Fruit fly (Drosophila melanogaster) whole organism, embryonic: ENCODE measurements around the gene Jupiter.

ENCODE experiments used
- Abd-B ChIP-seq: fragments of 200-800 bp; sonication (Bioruptor generic); optimal IDR thresholded peaks from 2 replicates; lab custom pipeline; 2018; ENCODE audit warnings: missing biosample characterization, mild to moderate bottlenecking, missing genetic modification characterization, moderate library complexity
- Aef1 ChIP-seq: fragments of 200-800 bp; sonication (Bioruptor generic); IDR thresholded peaks from 3 replicates; pipeline ENCODE4 v1.3.6; 2022; ENCODE audit warnings: missing biosample characterization, missing genetic modification characterization
- CG11696 ChIP-seq: fragments of 200-800 bp; sonication (Bioruptor generic); IDR thresholded peaks from 2 replicates; pipeline ENCODE4 v1.3.6; 2022; ENCODE audit warnings: missing biosample characterization, missing genetic modification characterization
- CG12219 ChIP-seq: fragments of 200-800 bp; sonication (Bioruptor generic); optimal IDR thresholded peaks from 3 replicates; lab custom pipeline; 2018; ENCODE audit warnings: missing biosample characterization, mild to moderate bottlenecking, missing genetic modification characterization
- CG12659 ChIP-seq: fragments of 200-800 bp; sonication (Bioruptor generic); optimal IDR thresholded peaks from 3 replicates; lab custom pipeline; 2017; ENCODE audit warnings: mild to moderate bottlenecking, missing biosample characterization, missing genetic modification reagents, missing genetic modification characterization
- CG1529 ChIP-seq: fragments of 200-800 bp; sonication (Bioruptor generic); optimal IDR thresholded peaks from 3 replicates; lab custom pipeline; 2018; ENCODE audit warnings: missing biosample characterization, missing genetic modification characterization
- CG7357 ChIP-seq: fragments of 200-800 bp; sonication (Bioruptor generic); IDR thresholded peaks from 3 replicates; pipeline ENCODE4 v1.3.6; 2022; ENCODE audit warnings: missing biosample characterization, missing genetic modification characterization
- Hmr ChIP-seq: fragments of 200-800 bp; sonication (Bioruptor generic); optimal IDR thresholded peaks from 3 replicates; lab custom pipeline; 2017; ENCODE audit warnings: mild to moderate bottlenecking, missing biosample characterization, missing genetic modification reagents, missing genetic modification characterization
- Mrtf ChIP-seq: fragments of 200-800 bp; sonication (Bioruptor generic); IDR thresholded peaks from 3 replicates; pipeline ENCODE4 v1.3.6; 2022; ENCODE audit warnings: missing biosample characterization, missing genetic modification characterization
- bab2 ChIP-seq: fragments of 200-800 bp; sonication (Bioruptor generic); optimal IDR thresholded peaks from 2 replicates; lab custom pipeline; 2016; ENCODE audit warnings: missing biosample characterization, missing genetic modification characterization
- da ChIP-seq: fragments of 200-800 bp; sonication (Bioruptor generic); optimal IDR thresholded peaks from 2 replicates; lab custom pipeline; 2016; ENCODE audit warnings: missing biosample characterization, missing genetic modification characterization
- kay ChIP-seq: fragments of 200-800 bp; sonication (Bioruptor generic); optimal IDR thresholded peaks from 2 replicates; lab custom pipeline; 2016; ENCODE audit warnings: missing biosample characterization, missing genetic modification characterization

DNA sequence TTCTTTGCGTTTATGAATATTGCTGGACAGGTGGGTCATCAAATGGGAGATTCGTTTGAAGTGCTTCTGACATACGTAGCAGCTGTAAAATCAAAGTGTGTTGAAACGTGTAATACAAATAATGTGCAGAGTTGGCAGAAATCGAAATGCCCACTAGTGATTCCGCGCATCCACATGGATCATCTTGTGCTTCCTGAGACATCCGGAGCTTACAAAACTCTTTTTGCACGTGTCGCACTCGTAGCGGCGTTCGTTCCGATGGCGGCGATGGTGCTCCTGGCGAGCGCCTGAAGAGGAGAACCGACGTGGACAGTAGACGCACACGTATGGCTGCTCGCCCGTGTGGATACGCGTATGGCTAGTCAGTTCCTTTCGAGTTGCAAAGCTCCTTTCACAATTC, 5.8 kb upstream of the Jupiter start, which contains the start of gene Zaf1:
- no peak for TF ChIP-seq CG12219 (GFP tag; lab: Kevin White, UChicago)
- no peak for TF ChIP-seq bab2 (GFP tag; lab: Kevin White, UChicago)
- no peak for TF ChIP-seq CG7357 (GFP tag; lab: Robert Waterston, UW)
- no peak for TF ChIP-seq Hmr (GFP tag; lab: Kevin White, UChicago)
- no peak for TF ChIP-seq Abd-B (GFP tag; lab: Kevin White, UChicago)
- no peak for TF ChIP-seq CG12659 (GFP tag; lab: Kevin White, UChicago)
- TF ChIP-seq kay, result no peak
- no peak for TF ChIP-seq Aef1 (GFP tag; lab: Robert Waterston, UW)
- no peak for TF ChIP-seq CG1529 (GFP tag; lab: Kevin White, UChicago)
- TF ChIP-seq Mrtf (GFP tag; lab: Robert Waterston, UW), result no peak
- TF ChIP-seq da, result no peak
- TF ChIP-seq CG11696 (GFP tag; lab: Robert Waterston, UW), result no peak
